Fruit fly (Drosophila melanogaster): ENCODE data around the gene CG31142.

DNA sequence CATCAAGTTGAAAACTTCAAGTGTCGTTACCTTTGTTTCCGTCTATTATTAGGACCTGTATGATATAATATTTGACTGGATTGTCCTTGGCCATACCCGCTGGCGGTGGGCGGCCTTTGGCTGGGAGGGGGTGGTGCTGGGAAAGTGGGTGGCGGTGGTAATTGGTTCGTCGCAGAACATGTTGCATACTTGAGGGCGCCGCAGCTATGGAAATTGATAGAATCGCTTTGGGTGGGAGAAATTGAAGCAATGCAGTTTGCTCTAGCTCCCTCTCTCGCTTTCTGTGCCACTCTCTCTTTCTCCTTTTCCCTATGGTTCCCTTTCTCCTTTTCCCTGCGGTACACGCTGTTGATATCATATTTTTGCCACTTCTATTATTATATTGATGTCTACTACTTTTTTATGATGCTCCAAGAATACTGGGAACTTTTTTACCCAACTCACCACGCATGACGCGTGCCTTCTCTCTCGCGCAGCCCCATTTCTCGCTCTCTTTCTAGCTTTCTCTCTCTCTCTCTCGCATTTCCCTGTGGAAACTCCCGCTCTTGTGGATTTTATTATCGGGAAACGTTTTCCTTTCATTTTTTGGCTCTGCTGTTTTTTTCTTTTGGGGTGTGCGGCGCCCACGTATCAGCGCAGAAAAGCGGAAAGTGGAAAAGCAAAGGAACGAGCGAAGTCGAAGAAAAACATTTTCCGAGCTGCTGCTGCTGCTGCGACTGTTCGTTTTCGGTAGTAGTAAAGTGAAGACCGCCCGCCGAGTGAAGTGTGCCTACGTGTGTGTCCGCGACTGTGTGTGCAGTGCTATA is 36.1 kb downstream of the CG31142 start:
- TF ChIP-seq Gsc (GFP tag; IDR thresholded peaks at IDR 0.05) (no peak), CG6175 (GFP tag; IDR thresholded peaks at IDR 0.05) (no peak), CG3847 (GFP tag; IDR thresholded peaks at IDR 0.05) (no peak), Hey (tag; optimal IDR thresholded peaks at IDR 0.05) (no peak), CG43689 (GFP tag; IDR thresholded peaks at IDR 0.05) (no peak), CG8359 (GFP tag; optimal IDR thresholded peaks at IDR 0.05; ENCODE audit: borderline replicate concordance) (no peak), ind (GFP tag; optimal IDR thresholded peaks at IDR 0.05) (no peak), eyg (GFP tag; optimal IDR thresholded peaks at IDR 0.05) (no peak)

Measured in whole organism, embryonic.